Fruit fly (Drosophila melanogaster): ENCODE results near the gene dac.

The dac gene

DNA sequence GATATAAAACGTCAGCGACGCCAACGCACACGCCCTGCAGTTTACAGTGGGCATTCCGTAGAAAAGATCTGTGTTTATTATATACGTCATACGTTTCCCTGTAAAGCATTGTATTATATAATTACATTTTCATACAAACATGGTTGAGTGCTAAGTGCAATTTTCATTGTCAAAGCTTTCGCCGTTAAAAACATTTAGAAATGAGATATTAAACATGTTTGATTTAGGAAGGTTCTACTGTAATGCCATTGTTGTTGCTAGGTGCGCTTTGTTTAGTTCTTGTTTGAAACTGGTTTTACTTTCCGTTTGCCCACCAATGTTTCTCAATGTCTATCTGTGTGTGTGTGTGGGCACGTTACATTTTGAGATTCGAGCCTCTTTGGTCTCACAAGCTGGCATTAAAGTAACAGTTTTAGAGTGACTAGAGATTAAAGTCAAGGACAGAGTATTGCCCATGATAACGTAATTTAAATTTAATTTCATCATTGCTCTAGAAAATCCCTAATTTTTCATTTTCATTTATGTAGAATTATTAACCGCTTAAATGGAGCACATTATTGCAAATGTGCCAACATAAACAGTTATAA, 6.9 kb upstream of the dac start (continued):
- TF ChIP-seq Oli (tag; optimal IDR thresholded peaks at IDR 0.05), result peak; percentile 87
- TF ChIP-seq bbx (GFP tag; IDR thresholded peaks at IDR 0.05; ENCODE audit: partially characterized antibody), result no peak
- peak; percentile 79 for TF ChIP-seq PHDP (tag; optimal IDR thresholded peaks at IDR 0.05)
- TF ChIP-seq C15 (GFP tag; IDR thresholded peaks at IDR 0.05), result no peak
- TF ChIP-seq Dek (tag; optimal IDR thresholded peaks at IDR 0.05), result peak; percentile 70
- TF ChIP-seq mam (GFP tag; optimal IDR thresholded peaks at IDR 0.05), result peak; percentile 44
- TF ChIP-seq MESR4 (GFP tag; optimal IDR thresholded peaks at IDR 0.05), result peak; percentile 7
- peak; percentile 94 for TF ChIP-seq sens (GFP tag)
- TF ChIP-seq NFAT (GFP tag; IDR thresholded peaks at IDR 0.05), result peak; percentile 59
- no peak for TF ChIP-seq CG1832 (GFP tag; optimal IDR thresholded peaks at IDR 0.05)
- TF ChIP-seq CG7271 (tag; optimal IDR thresholded peaks at IDR 0.05), result peak; percentile 67
- peak; percentile 82 for TF ChIP-seq CG15696 (tag; optimal IDR thresholded peaks at IDR 0.05)
- peak; percentile 63 for TF ChIP-seq sqz (GFP tag; optimal IDR thresholded peaks at IDR 0.05)
- peak; percentile 68 for TF ChIP-seq Asciz (GFP tag; optimal IDR thresholded peaks at IDR 0.05)
- TF ChIP-seq CG2875 (GFP tag; optimal IDR thresholded peaks at IDR 0.05), result peak; percentile 56
- TF ChIP-seq CG31388 (GFP tag; optimal IDR thresholded peaks at IDR 0.05), result peak; percentile 11
- TF ChIP-seq CG17912 (GFP tag; optimal IDR thresholded peaks at IDR 0.05), result peak; percentile 70
- TF ChIP-seq ATbp (GFP tag; optimal IDR thresholded peaks at IDR 0.05), result peak; percentile 72
- peak; percentile 68 for TF ChIP-seq bab2 (GFP tag; optimal IDR thresholded peaks at IDR 0.05)
- no peak for TF ChIP-seq wor (GFP tag; IDR thresholded peaks at IDR 0.05)
- TF ChIP-seq CG17385 (GFP tag; optimal IDR thresholded peaks at IDR 0.05), result peak; percentile 73
- no peak for TF ChIP-seq toy (GFP tag; IDR thresholded peaks at IDR 0.05)
- TF ChIP-seq Mrtf (GFP tag; IDR thresholded peaks at IDR 0.05), result peak; percentile 80; the same call in 2 of the 3 replicates
- TF ChIP-seq ssp (GFP tag; IDR thresholded peaks at IDR 0.05), result peak; percentile 62
- TF ChIP-seq CG7786 (GFP tag; optimal IDR thresholded peaks at IDR 0.05), result peak; percentile 51
- TF ChIP-seq Gsc (GFP tag; IDR thresholded peaks at IDR 0.05), result no peak
- peak; percentile 36; the same call in 1 of the 2 replicates for TF ChIP-seq CG31224 (GFP tag; IDR thresholded peaks at IDR 0.05)
- peak; percentile 49 for TF ChIP-seq tx (GFP tag; optimal IDR thresholded peaks at IDR 0.05)
- peak; percentile 26 for TF ChIP-seq sd (tag; optimal IDR thresholded peaks at IDR 0.05)
- TF ChIP-seq pho (GFP tag; optimal IDR thresholded peaks at IDR 0.05), result no peak
- TF ChIP-seq Jarid2 (GFP tag; optimal IDR thresholded peaks at IDR 0.05), result peak; percentile 46
- TF ChIP-seq nmo (GFP tag; optimal IDR thresholded peaks at IDR 0.05), result peak; percentile 81
- peak; percentile 85 to 92 for TF ChIP-seq bsh (GFP tag; optimal IDR thresholded peaks at IDR 0.05)
- no peak for TF ChIP-seq Scr (GFP tag; IDR thresholded peaks at IDR 0.05; ENCODE audit: partially characterized antibody)
- TF ChIP-seq amos (GFP tag; IDR thresholded peaks at IDR 0.05; ENCODE audit: partially characterized antibody), result no peak
- peak; percentile 83 for TF ChIP-seq lbe (GFP tag; optimal IDR thresholded peaks at IDR 0.05)
- TF ChIP-seq Antp (GFP tag; optimal IDR thresholded peaks at IDR 0.05), result peak; percentile 57
- peak; percentile 58 for TF ChIP-seq Dad (GFP tag; optimal IDR thresholded peaks at IDR 0.05)
- peak; percentile 76 for TF ChIP-seq Fer3 (tag; optimal IDR thresholded peaks at IDR 0.05)
- no peak for TF ChIP-seq ro (GFP tag; IDR thresholded peaks at IDR 0.05)
- no peak for TF ChIP-seq CG10565 (GFP tag; optimal IDR thresholded peaks at IDR 0.05)
- TF ChIP-seq CG14014 (GFP tag; IDR thresholded peaks at IDR 0.05), result peak; percentile 74
- TF ChIP-seq eve (GFP tag; optimal IDR thresholded peaks at IDR 0.05), result peak in 1 of 2 experiments; percentile 91
- TF ChIP-seq sima (GFP tag; optimal IDR thresholded peaks at IDR 0.05), result no peak
- TF ChIP-seq CG32772 (GFP tag; IDR thresholded peaks at IDR 0.05), result no peak
- TF ChIP-seq Gug (GFP tag; IDR thresholded peaks at IDR 0.05), result peak; percentile 66
- TF ChIP-seq CG9932 (GFP tag; IDR thresholded peaks at IDR 0.05), result peak; percentile 44; the same call in 1 of the 2 replicates
- peak; percentile 65 for TF ChIP-seq nau (GFP tag; optimal IDR thresholded peaks at IDR 0.05)
- TF ChIP-seq CG10462 (GFP tag; optimal IDR thresholded peaks at IDR 0.05), result peak; percentile 26
- peak; percentile 58 for TF ChIP-seq CG8944 (GFP tag; optimal IDR thresholded peaks at IDR 0.05)

Data from whole organism, embryonic.